Fruit fly (Drosophila melanogaster): Measurements from ENCODE around the gene Dci.
A peak's percentile ranks its signal among the peaks of the same experiment; 100 is the strongest.

Gene Dci

dm6 chr3L:872389-872972 is 21.3 kb downstream of the Dci start (continued):
- TF ChIP-seq psq (GFP tag; optimal IDR thresholded peaks at IDR 0.05), result no peak
- no peak for TF ChIP-seq MESR4 (GFP tag; optimal IDR thresholded peaks at IDR 0.05)
- TF ChIP-seq CG6175 (GFP tag; IDR thresholded peaks at IDR 0.05), result 0 out of 3 replicates have a peak, but pooled peaks have one; percentile 45
- peak; percentile 38 for TF ChIP-seq Max (GFP tag; optimal IDR thresholded peaks at IDR 0.05)
- TF ChIP-seq CG10959 (GFP tag; IDR thresholded peaks at IDR 0.05), result no peak
- peak; percentile 44 for TF ChIP-seq CoRest (tag; optimal IDR thresholded peaks at IDR 0.05)
- TF ChIP-seq da (GFP tag; optimal IDR thresholded peaks at IDR 0.05), result peak; percentile 24
- no peak for TF ChIP-seq eyg (GFP tag; optimal IDR thresholded peaks at IDR 0.05)
- TF ChIP-seq tin (GFP tag; optimal IDR thresholded peaks at IDR 0.05), result no peak
- TF ChIP-seq mam (GFP tag; optimal IDR thresholded peaks at IDR 0.05), result peak; percentile 62
- no peak for TF ChIP-seq CG17328 (GFP tag; IDR thresholded peaks at IDR 0.05)
- peak; percentile 44 for TF ChIP-seq Nf-YC (tag; optimal IDR thresholded peaks at IDR 0.05)
- TF ChIP-seq chn (GFP tag; optimal IDR thresholded peaks at IDR 0.05), result peak; percentile 14
- no peak for TF ChIP-seq sens-2 (GFP tag; IDR thresholded peaks at IDR 0.05)
- no peak for TF ChIP-seq lov (optimal IDR thresholded peaks at IDR 0.05)
- no peak for TF ChIP-seq lov (GFP tag; IDR thresholded peaks at IDR 0.05)
- TF ChIP-seq CG9727 (GFP tag; optimal IDR thresholded peaks at IDR 0.05), result peak; percentile 37
- peak; percentile 12 for TF ChIP-seq Fer3 (tag; optimal IDR thresholded peaks at IDR 0.05)
- TF ChIP-seq CG9437 (GFP tag; optimal IDR thresholded peaks at IDR 0.05), result peak; percentile 55
- no peak for TF ChIP-seq CG5245 (GFP tag; optimal IDR thresholded peaks at IDR 0.05)
- no peak for TF ChIP-seq CG12104 (GFP tag; optimal IDR thresholded peaks at IDR 0.05)
- TF ChIP-seq Xbp1 (GFP tag; optimal IDR thresholded peaks at IDR 0.05), result peak; percentile 47
- TF ChIP-seq CG34224 (GFP tag; IDR thresholded peaks at IDR 0.05; ENCODE audit: partially characterized antibody), result peak; percentile 71
- TF ChIP-seq danr (GFP tag; IDR thresholded peaks at IDR 0.05), result no peak
- peak; percentile 54; the same call in 1 of the 3 replicates for TF ChIP-seq Optix (GFP tag; IDR thresholded peaks at IDR 0.05)
- TF ChIP-seq CG10543 (GFP tag; optimal IDR thresholded peaks at IDR 0.05), result peak; percentile 26
- no peak for TF ChIP-seq CG3065 (GFP tag; optimal IDR thresholded peaks at IDR 0.05)
- TF ChIP-seq CG12299 (tag; optimal IDR thresholded peaks at IDR 0.05), result no peak
- TF ChIP-seq chinmo (GFP tag; IDR thresholded peaks at IDR 0.05; ENCODE audit: partially characterized antibody), result peak; percentile 75; the same call in 1 of the 4 replicates
- no peak for TF ChIP-seq CG7372 (GFP tag; IDR thresholded peaks at IDR 0.05)
- TF ChIP-seq CG7357 (GFP tag; IDR thresholded peaks at IDR 0.05), result no peak
- peak; percentile 76 for TF ChIP-seq Sry-β (GFP tag; optimal IDR thresholded peaks at IDR 0.05)
- no peak for TF ChIP-seq nerfin-1 (tag; optimal IDR thresholded peaks at IDR 0.05)
- no peak for TF ChIP-seq CG30431 (GFP tag; optimal IDR thresholded peaks at IDR 0.05)
- TF ChIP-seq CG10274 (GFP tag; optimal IDR thresholded peaks at IDR 0.05), result no peak
- peak; percentile 9; the same call in 1 of the 2 replicates for TF ChIP-seq CG31441 (GFP tag; IDR thresholded peaks at IDR 0.05)
- no peak for TF ChIP-seq klu (GFP tag; IDR thresholded peaks at IDR 0.05)
- TF ChIP-seq Lhr (GFP tag; optimal IDR thresholded peaks at IDR 0.05), result no peak
- no peak for TF ChIP-seq ems (GFP tag; optimal IDR thresholded peaks at IDR 0.05)
- no peak for TF ChIP-seq lbe (GFP tag; optimal IDR thresholded peaks at IDR 0.05)
- TF ChIP-seq CG1024 (GFP tag; IDR thresholded peaks at IDR 0.05), result no peak
- TF ChIP-seq ato (GFP tag; IDR thresholded peaks at IDR 0.05; ENCODE audit: partially characterized antibody), result no peak; the same call in 1 of the 2 replicates
- TF ChIP-seq Doc2 (GFP tag; IDR thresholded peaks at IDR 0.05), result no peak
- TF ChIP-seq stc (GFP tag; IDR thresholded peaks at IDR 0.05), result no peak
- no peak for TF ChIP-seq CkIIα-i1 (GFP tag; IDR thresholded peaks at IDR 0.05)
- TF ChIP-seq CG14965 (GFP tag; optimal IDR thresholded peaks at IDR 0.05; ENCODE audit: borderline replicate concordance), result no peak
- TF ChIP-seq CG16815 (GFP tag; optimal IDR thresholded peaks at IDR 0.05), result no peak
- TF ChIP-seq maf-S (GFP tag; optimal IDR thresholded peaks at IDR 0.05), result peak; percentile 51
- no peak for TF ChIP-seq CG14050 (GFP tag; IDR thresholded peaks at IDR 0.05)
- TF ChIP-seq Dp (GFP tag; optimal IDR thresholded peaks at IDR 0.05), result peak; percentile 42
- no peak for TF ChIP-seq CG8388 (GFP tag; optimal IDR thresholded peaks at IDR 0.05)

Data from whole organism, embryonic.